Fruit fly (Drosophila melanogaster) whole organism, embryonic: Measurements from ENCODE around the gene GramD1B.

Experiments
- Abd-B ChIP-seq: fragments of 200-800 bp; sonication (Bioruptor generic); optimal IDR thresholded peaks from 2 replicates; lab custom pipeline; 2018; ENCODE audit warnings: missing biosample characterization, mild to moderate bottlenecking, missing genetic modification characterization, moderate library complexity
- Bdp1 ChIP-seq: fragments of 200-800 bp; sonication (Bioruptor generic); optimal IDR thresholded peaks from 3 replicates; lab custom pipeline; 2016; ENCODE audit warnings: missing biosample characterization, missing genetic modification characterization
- CG10147 ChIP-seq: fragments of 200-800 bp; sonication (Bioruptor generic); optimal IDR thresholded peaks from 2 replicates; lab custom pipeline; 2019; ENCODE audit warnings: missing biosample characterization, mild to moderate bottlenecking, missing genetic modification characterization, moderate library complexity
- CG10209 ChIP-seq: fragments of 200-800 bp; sonication (Bioruptor generic); optimal IDR thresholded peaks from 3 replicates; lab custom pipeline; 2017; ENCODE audit warnings: missing biosample characterization, mild to moderate bottlenecking, missing genetic modification characterization, missing genetic modification reagents
- CG10267 ChIP-seq: fragments of 200-800 bp; sonication (Bioruptor generic); optimal IDR thresholded peaks from 2 replicates; lab custom pipeline; 2018; ENCODE audit warnings: missing biosample characterization, mild to moderate bottlenecking, missing genetic modification characterization, moderate library complexity
- CG11085 ChIP-seq: fragments of 200-800 bp; sonication (Bioruptor generic); IDR thresholded peaks from 2 replicates; pipeline ENCODE4 v1.3.6; 2022; ENCODE audit warnings: missing biosample characterization, missing genetic modification characterization
- CG12659 ChIP-seq: fragments of 200-800 bp; sonication (Bioruptor generic); optimal IDR thresholded peaks from 3 replicates; lab custom pipeline; 2017; ENCODE audit warnings: mild to moderate bottlenecking, missing biosample characterization, missing genetic modification reagents, missing genetic modification characterization
- CG13123 ChIP-seq: fragments of 200-800 bp; sonication (Bioruptor generic); optimal IDR thresholded peaks from 2 replicates; lab custom pipeline; 2016; ENCODE audit warnings: missing biosample characterization, missing genetic modification characterization
- CG1647 ChIP-seq: fragments of 200-800 bp; sonication (Bioruptor generic); optimal IDR thresholded peaks from 3 replicates; lab custom pipeline; 2016; ENCODE audit warnings: missing biosample characterization, missing genetic modification characterization
- CG1832 ChIP-seq: fragments of 200-800 bp; sonication (Bioruptor generic); optimal IDR thresholded peaks from 2 replicates; lab custom pipeline; 2017; ENCODE audit warnings: missing biosample characterization, mild to moderate bottlenecking, missing genetic modification characterization, inconsistent platforms
- CG18764 ChIP-seq: fragments of 200-800 bp; sonication (Bioruptor generic); optimal IDR thresholded peaks from 3 replicates; lab custom pipeline; 2016; ENCODE audit warnings: missing biosample characterization, missing genetic modification characterization
- CG2120 ChIP-seq: fragments of 200-800 bp; sonication (Bioruptor generic); optimal IDR thresholded peaks from 3 replicates; lab custom pipeline; 2016; ENCODE audit warnings: missing biosample characterization, missing genetic modification characterization
- CG2678 ChIP-seq: fragments of 200-800 bp; sonication (Bioruptor generic); optimal IDR thresholded peaks from 3 replicates; lab custom pipeline; 2019; ENCODE audit warnings: missing biosample characterization, mild to moderate bottlenecking, missing genetic modification characterization, moderate library complexity
- CG31365 ChIP-seq: fragments of 200-800 bp; sonication (Bioruptor generic); optimal IDR thresholded peaks from 2 replicates; lab custom pipeline; 2018; ENCODE audit warnings: missing biosample characterization, mild to moderate bottlenecking, missing genetic modification characterization
- CG32772 ChIP-seq: fragments of 200-800 bp; sonication (Bioruptor generic); IDR thresholded peaks from 2 replicates; pipeline ENCODE4 v1.3.6; 2022; ENCODE audit warnings: missing biosample characterization, missing genetic modification characterization
- CG34376 ChIP-seq: fragments of 200-800 bp; sonication (Bioruptor generic); optimal IDR thresholded peaks from 2 replicates; lab custom pipeline; 2018; ENCODE audit warnings: missing biosample characterization, mild to moderate bottlenecking, missing genetic modification characterization
- CG34422 ChIP-seq: fragments of 200-800 bp; sonication (Bioruptor generic); IDR thresholded peaks from 3 replicates; pipeline ENCODE4 v1.3.6; 2022; ENCODE audit warnings: missing biosample characterization, missing genetic modification characterization
- CG6254 ChIP-seq: fragments of 200-800 bp; sonication (Bioruptor generic); optimal IDR thresholded peaks from 3 replicates; lab custom pipeline; 2017; ENCODE audit warnings: mild to moderate bottlenecking, missing biosample characterization, missing genetic modification reagents, missing genetic modification characterization
- CG6654 ChIP-seq: fragments of 200-800 bp; sonication (Bioruptor generic); optimal IDR thresholded peaks from 2 replicates; lab custom pipeline; 2017; ENCODE audit warnings: missing biosample characterization, mild to moderate bottlenecking, missing genetic modification characterization
- CG6683 ChIP-seq: fragments of 200-800 bp; sonication (Bioruptor generic); optimal IDR thresholded peaks from 2 replicates; lab custom pipeline; 2017; ENCODE audit warnings: missing biosample characterization, mild to moderate bottlenecking, missing genetic modification characterization, missing genetic modification reagents
- CG7271 ChIP-seq: fragments of 200-800 bp; sonication (Bioruptor generic); optimal IDR thresholded peaks from 2 replicates; lab custom pipeline; 2018; ENCODE audit warnings: missing biosample characterization, mild to moderate bottlenecking, missing genetic modification characterization, moderate library complexity
- CG8765 ChIP-seq: fragments of 200-800 bp; sonication (Bioruptor generic); IDR thresholded peaks from 2 replicates; pipeline ENCODE4 v1.3.6; 2022; ENCODE audit warnings: missing biosample characterization, missing genetic modification characterization
- CG9609 ChIP-seq: fragments of 200-800 bp; sonication (Bioruptor generic); optimal IDR thresholded peaks from 3 replicates; lab custom pipeline; 2016; ENCODE audit warnings: missing biosample characterization, missing genetic modification characterization
- CoRest ChIP-seq: fragments of 200-800 bp; sonication (Bioruptor generic); optimal IDR thresholded peaks from 3 replicates; lab custom pipeline; 2018; ENCODE audit warnings: missing biosample characterization, mild to moderate bottlenecking, missing genetic modification characterization, moderate library complexity
- D ChIP-seq, 2 experiments: fragments of 200-800 bp in 1 of 2; fragments of >200 bp in 1 of 2; sonication (Bioruptor generic) in 1 of 2; optimal IDR thresholded peaks; 2 replicates in 1 of 2; 3 replicates in 1 of 2; lab custom pipeline; 2017; ENCODE audit warnings: mild to moderate bottlenecking in 1 of 2, missing biosample characterization in 1 of 2, missing genetic modification characterization in 1 of 2, missing genetic modification reagents in 1 of 2
- Dek ChIP-seq: fragments of 200-800 bp; sonication (Bioruptor generic); optimal IDR thresholded peaks from 3 replicates; lab custom pipeline; 2019; ENCODE audit warnings: missing biosample characterization, mild to moderate bottlenecking, missing genetic modification characterization, moderate library complexity
- Dfd ChIP-seq, 2 experiments: fragments of >200 bp; optimal IDR thresholded peaks; 2 replicates each; lab custom pipeline; 2017; ENCODE audit warnings: missing biosample characterization in 2 of 2, missing genetic modification characterization in 2 of 2
- Fer1 ChIP-seq: fragments of 200-800 bp; sonication (Bioruptor generic); optimal IDR thresholded peaks from 2 replicates; lab custom pipeline; 2017; ENCODE audit warnings: missing biosample characterization, mild to moderate bottlenecking, missing genetic modification characterization
- Gsc ChIP-seq: fragments of 200-800 bp; sonication (Bioruptor generic); IDR thresholded peaks from 2 replicates; pipeline ENCODE4 v1.3.6; 2022; ENCODE audit warnings: missing biosample characterization, missing genetic modification characterization
- HLH3B ChIP-seq: fragments of 200-800 bp; sonication (Bioruptor generic); IDR thresholded peaks from 2 replicates; pipeline ENCODE4 v1.3.6; 2022; ENCODE audit warnings: missing biosample characterization, missing genetic modification characterization
- Hand ChIP-seq: fragments of 200-800 bp; sonication (Bioruptor generic); optimal IDR thresholded peaks from 2 replicates; lab custom pipeline; 2017; ENCODE audit warnings: mild to moderate bottlenecking, missing biosample characterization, missing genetic modification reagents, missing genetic modification characterization
- Hr39 ChIP-seq: fragments of >200 bp; optimal IDR thresholded peaks from 2 replicates; lab custom pipeline; 2017
- Lim3 ChIP-seq: fragments of 200-800 bp; sonication (Bioruptor generic); IDR thresholded peaks from 2 replicates; pipeline ENCODE4 v1.3.6; 2022; ENCODE audit warnings: missing biosample characterization, missing genetic modification characterization
- Myb ChIP-seq: fragments of 200-800 bp; sonication (Bioruptor generic); optimal IDR thresholded peaks from 2 replicates; lab custom pipeline; 2016; ENCODE audit warnings: missing biosample characterization, missing genetic modification characterization
- NC2α ChIP-seq: fragments of 200-800 bp; sonication (Bioruptor generic); optimal IDR thresholded peaks from 2 replicates; lab custom pipeline; 2016; ENCODE audit warnings: missing biosample characterization, missing genetic modification characterization
- Nf-YA ChIP-seq: fragments of 200-800 bp; sonication (Bioruptor generic); IDR thresholded peaks from 2 replicates; pipeline ENCODE4 v1.3.6; 2022; ENCODE audit warnings: missing biosample characterization, missing genetic modification characterization
- Tbp ChIP-seq: fragments of >200 bp; optimal IDR thresholded peaks from 2 replicates; lab custom pipeline; 2018; ENCODE audit warnings: missing biosample characterization, missing genetic modification characterization
- ap ChIP-seq: fragments of 200-800 bp; sonication (Bioruptor generic); IDR thresholded peaks from 2 replicates; pipeline ENCODE4 v1.3.6; 2022; ENCODE audit warnings: missing biosample characterization, missing genetic modification characterization
- bbx ChIP-seq: fragments of 200-800 bp; sonication (Bioruptor generic); IDR thresholded peaks from 2 replicates; pipeline ENCODE4 v1.3.6; 2022; ENCODE audit warnings: missing biosample characterization, missing genetic modification characterization; ENCODE audit not compliant: partially characterized antibody
- bigmax ChIP-seq: fragments of 200-800 bp; sonication (Bioruptor generic); optimal IDR thresholded peaks from 2 replicates; lab custom pipeline; 2018; ENCODE audit warnings: missing biosample characterization, mild to moderate bottlenecking, missing genetic modification characterization
- bsh ChIP-seq, 2 experiments: fragments of 200-800 bp; sonication (Bioruptor generic); optimal IDR thresholded peaks; 2 replicates each; lab custom pipeline; 2017 to 2018; ENCODE audit warnings: mild to moderate bottlenecking in 2 of 2, missing biosample characterization in 2 of 2, missing genetic modification characterization in 2 of 2, moderate library complexity in 1 of 2
- chn ChIP-seq: fragments of 200-800 bp; sonication (Bioruptor generic); optimal IDR thresholded peaks from 2 replicates; lab custom pipeline; 2016; ENCODE audit warnings: missing biosample characterization, missing genetic modification characterization
- dpn ChIP-seq, 2 experiments: fragments of 200-800 bp; sonication (Bioruptor generic); optimal IDR thresholded peaks; 3 replicates each; lab custom pipeline; 2016; ENCODE audit warnings: missing biosample characterization in 2 of 2, missing genetic modification characterization in 2 of 2
- fru ChIP-seq: fragments of >200 bp; optimal IDR thresholded peaks from 2 replicates; lab custom pipeline; 2017
- nerfin-2 ChIP-seq: fragments of 200-800 bp; sonication (Bioruptor generic); IDR thresholded peaks from 2 replicates; pipeline ENCODE4 v1.3.6; 2022; ENCODE audit warnings: missing biosample characterization, missing genetic modification characterization; ENCODE audit not compliant: partially characterized antibody
- ro ChIP-seq: fragments of 200-800 bp; sonication (Bioruptor generic); IDR thresholded peaks from 2 replicates; pipeline ENCODE4 v1.3.6; 2022; ENCODE audit warnings: missing biosample characterization, missing genetic modification characterization
- shn ChIP-seq: fragments of 200-800 bp; sonication (Bioruptor generic); optimal IDR thresholded peaks from 3 replicates; lab custom pipeline; 2016; ENCODE audit warnings: missing biosample characterization, missing genetic modification characterization
- slbo ChIP-seq: fragments of 200-800 bp; sonication (Bioruptor generic); IDR thresholded peaks from 2 replicates; pipeline ENCODE4 v1.3.6; 2022; ENCODE audit warnings: missing biosample characterization, missing genetic modification characterization
- slou ChIP-seq: fragments of 200-800 bp; sonication (Bioruptor generic); optimal IDR thresholded peaks from 3 replicates; lab custom pipeline; 2016; ENCODE audit warnings: missing biosample characterization, missing genetic modification characterization
- sqz ChIP-seq: fragments of 200-800 bp; sonication (Bioruptor generic); optimal IDR thresholded peaks from 3 replicates; lab custom pipeline; 2018; ENCODE audit warnings: missing biosample characterization, mild to moderate bottlenecking, missing genetic modification characterization
- wor ChIP-seq: fragments of 200-800 bp; sonication (Bioruptor generic); IDR thresholded peaks from 2 replicates; pipeline ENCODE4 v1.3.6; 2022; ENCODE audit warnings: missing biosample characterization, missing genetic modification characterization

GramD1B gene

DNA sequence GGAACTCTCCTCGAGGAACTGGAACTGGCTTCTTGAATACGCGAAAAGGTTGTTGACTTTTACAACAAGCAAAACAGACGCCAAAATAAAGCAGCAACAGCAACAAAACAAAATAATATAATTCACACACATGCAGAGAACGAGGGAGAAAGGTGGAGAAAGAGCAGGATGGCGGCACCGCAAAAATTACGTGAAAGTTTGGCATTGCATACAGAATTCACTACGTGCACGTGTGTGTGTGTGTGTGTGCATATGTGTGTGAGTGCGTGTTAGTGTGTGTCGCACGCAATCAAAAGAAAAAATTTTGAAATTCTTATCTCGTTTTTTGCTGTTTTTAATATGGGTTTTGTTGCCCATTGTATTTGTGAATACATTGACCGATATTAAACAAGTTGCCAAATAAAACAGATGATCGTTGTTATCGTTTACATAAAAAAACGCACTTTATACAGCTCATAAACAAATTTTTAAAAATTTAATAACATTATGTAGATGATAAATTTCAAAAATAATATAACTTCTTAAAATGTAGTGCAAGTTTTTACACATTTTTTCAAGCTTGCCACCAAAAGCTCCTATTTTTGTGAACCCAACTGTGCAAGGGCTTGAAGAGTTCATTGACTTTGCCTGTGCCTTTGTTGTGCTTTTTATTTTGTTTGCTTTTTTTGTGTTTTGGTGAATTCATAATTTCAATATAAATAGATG is 31.8 kb downstream of the GramD1B start (continued):
- TF ChIP-seq CG1647 (GFP tag; lab: Kevin White, UChicago) (no peak), Nf-YA (GFP tag; lab: Robert Waterston, UW) (no peak), CG2678 (tag; lab: Kevin White, UChicago) (peak; percentile 41), CG34376 (GFP tag; lab: Kevin White, UChicago) (no peak), Hr39 (lab: Kevin White, UChicago) (no peak), CG6654 (no peak), CG1832 (GFP tag; lab: Kevin White, UChicago) (no peak), CG13123 (no peak), CG18764 (GFP tag; lab: Kevin White, UChicago) (no peak), CoRest (no peak), CG9609 (GFP tag; lab: Kevin White, UChicago) (no peak), D (optimal IDR thresholded peaks at IDR 0.05; lab: Kevin White, UChicago) (no peak), D (GFP tag; optimal IDR thresholded peaks at IDR 0.05; lab: Kevin White, UChicago) (peak; percentile 24), sqz (no peak), CG6254 (GFP tag; lab: Kevin White, UChicago) (no peak), Hand (GFP tag; lab: Kevin White, UChicago) (no peak), Bdp1 (GFP tag; lab: Kevin White, UChicago) (no peak), bigmax (GFP tag; lab: Kevin White, UChicago) (no peak), slou (GFP tag; lab: Kevin White, UChicago) (no peak), Gsc (GFP tag; lab: Robert Waterston, UW) (no peak), shn (GFP tag; lab: Kevin White, UChicago) (no peak), Dfd (GFP tag; optimal IDR thresholded peaks at IDR 0.05; lab: Kevin White, UChicago) (no peak), CG8765 (GFP tag; lab: Robert Waterston, UW) (no peak), wor (GFP tag; lab: Robert Waterston, UW) (no peak), bbx (GFP tag; lab: Robert Waterston, UW) (no peak), ro (GFP tag; lab: Robert Waterston, UW) (no peak), chn (GFP tag; lab: Kevin White, UChicago) (no peak), Dek (tag; lab: Kevin White, UChicago) (no peak), dpn (GFP tag; optimal IDR thresholded peaks at IDR 0.05; lab: Kevin White, UChicago) (peak in 1 of 2 experiments; percentile 29), CG34422 (GFP tag; lab: Robert Waterston, UW) (no peak), Lim3 (GFP tag; lab: Robert Waterston, UW) (no peak), CG31365 (tag; lab: Kevin White, UChicago) (no peak), nerfin-2 (GFP tag; lab: Robert Waterston, UW) (no peak), HLH3B (no peak), bsh (GFP tag; optimal IDR thresholded peaks at IDR 0.05; lab: Kevin White, UChicago) (peak in 1 of 2 experiments; percentile 44), CG10267 (tag; lab: Kevin White, UChicago) (no peak), CG7271 (tag; lab: Kevin White, UChicago) (no peak), Abd-B (GFP tag; lab: Kevin White, UChicago) (no peak), slbo (GFP tag; lab: Robert Waterston, UW) (no peak), Tbp (GFP tag; lab: Kevin White, UChicago) (no peak), NC2α (no peak), ap (no peak), Fer1 (GFP tag; lab: Kevin White, UChicago) (no peak), CG6683 (GFP tag; lab: Kevin White, UChicago) (no peak), CG2120 (GFP tag; lab: Kevin White, UChicago) (peak; percentile 11), CG10209 (GFP tag; lab: Kevin White, UChicago) (no peak), fru (lab: Kevin White, UChicago) (no peak), Myb (GFP tag; lab: Kevin White, UChicago) (no peak), CG12659 (GFP tag; lab: Kevin White, UChicago) (no peak), CG32772 (GFP tag; lab: Robert Waterston, UW) (no peak), CG10147 (no peak), CG11085 (GFP tag; lab: Robert Waterston, UW) (no peak)
